Fruit fly (Drosophila melanogaster) whole organism: ENCODE measurements around the gene Fancm.

Experiments
- CG8478 ChIP-seq: fragments of >200 bp; optimal IDR thresholded peaks from 2 replicates; lab custom pipeline; 2018; ENCODE audit warnings: inconsistent platforms
- Dll ChIP-seq: fragments of >200 bp; optimal IDR thresholded peaks from 2 replicates; lab custom pipeline; 2017
- EcR ChIP-seq, 2 experiments: fragments of >200 bp; optimal IDR thresholded peaks; 2 replicates each; lab custom pipeline; 2017; ENCODE audit warnings: missing biosample characterization in 2 of 2, missing genetic modification characterization in 2 of 2, missing genetic modification reagents in 2 of 2
- pan ChIP-seq: fragments of >200 bp; optimal IDR thresholded peaks from 2 replicates; lab custom pipeline; 2017
- psq ChIP-seq: fragments of >200 bp; optimal IDR thresholded peaks from 2 replicates; lab custom pipeline; 2017
- usp ChIP-seq: fragments of >200 bp; optimal IDR thresholded peaks from 2 replicates; lab custom pipeline; 2017; ENCODE audit warnings: missing biosample characterization, missing genetic modification characterization, mixed read lengths

Fancm gene

DNA sequence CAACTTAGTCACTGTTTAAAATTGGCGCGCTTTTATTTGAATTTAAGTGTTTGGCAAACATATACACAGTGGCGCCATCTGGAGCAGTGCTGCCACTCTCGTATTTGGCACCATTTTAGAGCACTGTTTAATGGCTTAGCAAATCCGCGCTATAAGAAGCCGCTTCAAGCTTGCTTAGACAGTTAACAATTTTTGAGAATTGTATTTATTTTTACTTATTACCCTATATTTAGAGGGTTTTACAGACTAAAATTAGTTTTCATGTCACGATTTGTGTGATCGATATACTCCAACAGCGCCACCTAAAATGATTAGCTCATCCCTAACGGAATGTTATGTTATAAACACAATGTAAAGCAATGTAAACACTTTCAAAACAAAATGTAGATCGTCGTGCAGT, at the start of gene Fancm:
TSS of gene Fancm (plus strand) at position 366 of the 400 bp plus-strand sequence.
- TF ChIP-seq Dll (no peak), usp (GFP tag; lab: Kevin White, UChicago) (no peak), CG8478 (lab: Kevin White, UChicago) (no peak), psq (lab: Kevin White, UChicago) (no peak), pan (no peak), EcR (GFP tag; optimal IDR thresholded peaks at IDR 0.05; lab: Kevin White, UChicago) (no peak)

DNA sequence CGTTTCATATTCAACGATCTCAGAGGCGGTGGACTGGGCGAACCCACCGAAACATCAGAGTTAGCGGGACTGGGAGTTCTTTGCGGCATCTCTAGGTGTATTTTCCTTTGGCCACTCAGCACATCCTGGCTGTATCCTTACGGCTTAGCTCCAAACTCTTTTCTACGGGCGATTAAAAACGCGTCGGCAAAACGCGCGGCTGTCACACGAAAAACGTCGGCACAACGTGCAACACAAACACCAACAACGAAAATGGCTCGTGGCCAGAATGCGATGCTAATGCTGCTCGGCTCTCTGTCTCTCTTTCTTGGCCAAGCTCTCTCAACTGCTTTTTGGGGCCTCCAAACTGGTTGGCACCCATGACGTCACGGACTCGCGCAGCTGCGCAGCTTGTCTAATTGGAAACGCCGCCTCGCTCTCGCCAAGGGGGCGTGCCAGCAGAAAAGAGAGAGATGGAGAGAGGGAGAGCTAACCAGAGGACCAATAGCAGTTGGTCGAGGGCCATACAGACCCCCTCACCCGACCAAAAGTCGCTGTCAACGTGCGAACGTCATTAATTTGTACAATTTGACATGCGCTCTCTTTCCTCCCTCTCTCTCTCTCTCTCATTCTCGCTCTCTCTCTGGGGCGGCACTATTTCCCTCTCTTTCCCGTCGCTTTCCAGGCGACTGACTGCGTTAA, 48.1 kb upstream of the Fancm start, which contains the start of gene lbl:
TSS of gene lbl (minus strand) at position 255 of the 681 bp plus-strand sequence.
- TF ChIP-seq EcR (GFP tag; optimal IDR thresholded peaks at IDR 0.05; lab: Kevin White, UChicago) (no peak), Dll (peak; percentile 94), CG8478 (lab: Kevin White, UChicago) (peak; percentile 64), pan (no peak), psq (lab: Kevin White, UChicago) (no peak)

- TF ChIP-seq Dll (no peak), usp (GFP tag; lab: Kevin White, UChicago) (no peak), pan (no peak), CG8478 (lab: Kevin White, UChicago) (no peak), EcR (GFP tag; optimal IDR thresholded peaks at IDR 0.05; lab: Kevin White, UChicago) (no peak), psq (lab: Kevin White, UChicago) (no peak)
These were observed 44.5 kb upstream of the Fancm start for dm6 chr3R:21437515-21438090.

DNA sequence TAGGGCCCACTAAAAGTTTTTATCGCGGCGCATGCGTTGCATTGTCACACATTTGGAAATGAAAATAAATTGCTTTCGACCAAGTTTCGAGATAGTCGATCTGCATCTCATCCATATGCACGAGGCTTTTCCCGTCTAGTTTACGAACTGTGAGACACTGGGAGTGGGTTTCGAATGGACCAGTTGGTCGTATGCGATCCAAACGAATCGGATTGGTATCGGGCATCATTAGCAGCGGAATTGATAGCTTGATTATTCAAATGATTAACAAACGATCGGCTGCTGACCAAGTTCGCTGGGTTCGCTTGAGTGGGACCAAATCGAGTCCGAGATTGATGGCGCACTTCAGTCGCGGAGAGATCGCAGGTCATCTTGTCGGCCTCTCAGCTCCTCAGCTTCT, 42.0 kb upstream of the Fancm start:
- TF ChIP-seq Dll (no peak), pan (no peak), EcR (GFP tag; optimal IDR thresholded peaks at IDR 0.05; lab: Kevin White, UChicago) (no peak), usp (GFP tag; lab: Kevin White, UChicago) (no peak), psq (lab: Kevin White, UChicago) (no peak), CG8478 (lab: Kevin White, UChicago) (no peak)

- TF ChIP-seq pan (no peak), usp (GFP tag; lab: Kevin White, UChicago) (no peak), psq (lab: Kevin White, UChicago) (no peak), Dll (no peak), EcR (GFP tag; optimal IDR thresholded peaks at IDR 0.05; lab: Kevin White, UChicago) (no peak)
These were observed 41.4 kb upstream of the Fancm start for dm6 chr3R:21440760-21441159.

DNA sequence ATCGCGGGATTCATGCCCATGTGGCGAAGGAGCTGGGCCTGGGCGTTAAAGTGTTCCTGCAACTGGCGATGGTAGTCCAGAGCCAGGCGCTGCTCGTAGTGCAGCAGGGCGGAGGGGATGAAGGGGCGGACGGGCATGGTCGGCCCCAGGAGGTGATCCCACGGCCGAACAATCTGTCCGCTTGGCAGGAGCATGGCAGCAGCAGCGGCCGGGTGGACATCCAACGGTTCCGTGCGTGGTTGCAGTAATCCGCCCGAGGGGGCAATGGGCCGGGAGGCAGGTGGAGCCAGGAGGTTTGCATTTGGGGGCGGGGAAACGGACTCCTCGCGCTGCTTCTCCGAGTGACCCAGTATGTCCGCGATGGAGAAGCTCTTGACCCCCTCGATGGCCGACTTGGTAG, 36.8 kb upstream of the Fancm start:
- TF ChIP-seq EcR (GFP tag; optimal IDR thresholded peaks at IDR 0.05; lab: Kevin White, UChicago) (no peak), Dll (no peak), psq (lab: Kevin White, UChicago) (no peak), pan (no peak)

DNA sequence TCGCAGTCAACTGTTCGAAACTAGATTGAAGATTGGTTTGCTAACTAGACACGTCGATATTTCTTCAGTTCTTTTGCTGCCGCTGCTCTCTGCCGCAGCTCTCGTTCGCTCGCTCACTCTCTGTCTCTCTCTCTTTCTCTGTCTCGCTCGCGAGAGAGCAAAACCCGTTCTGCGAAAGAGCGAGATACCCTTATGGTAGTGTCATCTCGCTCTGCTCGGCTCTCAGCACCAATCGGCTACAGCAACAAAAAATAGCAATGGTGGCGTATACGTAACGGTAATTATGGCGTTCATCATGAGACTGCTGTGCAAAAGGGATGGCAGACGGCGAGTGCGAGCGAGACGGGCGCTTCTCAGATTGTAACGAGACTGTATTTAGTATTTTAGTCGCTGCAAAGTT, 35.8 kb upstream of the Fancm start, which contains the start of gene lbe:
TSS of gene lbe (minus strand) at position 204 of the 400 bp plus-strand sequence.
- TF ChIP-seq usp (GFP tag; lab: Kevin White, UChicago) (no peak), CG8478 (lab: Kevin White, UChicago) (peak; percentile 88), EcR (GFP tag; optimal IDR thresholded peaks at IDR 0.05; lab: Kevin White, UChicago) (no peak), Dll (peak; percentile 83)

DNA sequence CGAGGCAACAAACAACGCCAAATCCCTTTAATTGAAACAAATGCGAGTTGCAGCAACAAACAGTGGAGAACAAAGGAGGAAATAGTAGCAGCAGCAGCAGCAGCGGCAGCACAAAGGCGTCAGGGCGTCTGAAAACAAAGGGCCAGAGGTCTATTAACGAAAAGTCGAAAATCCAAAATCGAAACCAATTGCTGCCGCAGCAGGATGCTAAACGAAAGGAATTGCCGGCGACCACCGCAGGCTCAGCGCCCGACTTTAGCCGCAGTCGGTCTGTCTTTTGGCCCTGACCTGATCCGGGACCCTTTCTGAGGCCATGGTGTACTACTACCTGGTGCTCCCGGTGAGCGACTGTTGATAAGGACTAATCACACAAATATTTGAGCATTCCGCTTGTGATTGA, 34.5 kb upstream of the Fancm start:
- TF ChIP-seq usp (GFP tag; lab: Kevin White, UChicago): no peak
- TF ChIP-seq psq (lab: Kevin White, UChicago): no peak
- TF ChIP-seq Dll: no peak
- no peak for TF ChIP-seq CG8478 (lab: Kevin White, UChicago)
- no peak for TF ChIP-seq pan
- no peak for TF ChIP-seq EcR (GFP tag; optimal IDR thresholded peaks at IDR 0.05; lab: Kevin White, UChicago)

DNA sequence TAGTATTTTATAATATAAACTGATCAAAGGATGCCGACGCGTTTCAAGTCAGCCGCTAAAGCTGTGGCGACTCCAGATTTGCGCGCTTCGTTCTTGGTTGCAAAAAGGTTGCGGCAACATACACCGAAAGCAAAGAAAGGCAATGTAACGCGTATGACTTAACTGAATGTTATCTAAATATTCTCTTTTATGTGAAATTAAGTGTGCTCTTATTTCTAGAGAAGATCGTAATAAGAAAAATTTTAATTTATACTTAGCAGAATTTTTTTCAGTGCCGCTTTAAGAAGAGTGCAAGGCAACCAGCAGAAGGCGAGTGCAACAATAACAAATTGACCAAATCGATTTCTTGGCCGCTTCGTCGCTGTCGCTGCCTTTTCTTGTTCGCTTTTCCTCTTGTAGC, 30.0 kb upstream of the Fancm start:
- no peak for TF ChIP-seq psq (lab: Kevin White, UChicago)
- TF ChIP-seq CG8478 (lab: Kevin White, UChicago): no peak
- no peak for TF ChIP-seq usp (GFP tag; lab: Kevin White, UChicago)
- TF ChIP-seq EcR (GFP tag; optimal IDR thresholded peaks at IDR 0.05; lab: Kevin White, UChicago): no peak
- no peak for TF ChIP-seq Dll
- TF ChIP-seq pan: no peak

DNA sequence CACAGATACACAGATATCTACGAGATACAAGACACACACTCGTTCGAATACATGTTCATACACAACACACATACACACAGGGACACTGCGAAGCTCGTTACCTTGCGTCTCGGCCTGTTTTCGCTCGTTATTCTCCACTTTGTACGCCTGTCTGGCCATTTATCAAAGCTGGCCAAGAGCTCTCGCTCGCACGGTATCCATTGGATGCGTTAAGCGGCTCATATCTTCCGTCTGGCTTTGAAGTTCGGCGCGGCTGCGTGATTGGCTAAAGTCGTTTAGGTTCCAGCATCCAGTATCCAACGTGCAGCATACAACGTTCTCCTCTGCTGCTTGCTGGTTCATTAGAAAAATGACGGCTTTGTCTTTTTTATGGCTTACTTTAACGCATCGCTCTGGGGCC, 25.4 kb upstream of the Fancm start:
- TF ChIP-seq EcR (GFP tag; optimal IDR thresholded peaks at IDR 0.05; lab: Kevin White, UChicago): no peak
- no peak for TF ChIP-seq CG8478 (lab: Kevin White, UChicago)
- TF ChIP-seq usp (GFP tag; lab: Kevin White, UChicago): no peak
- TF ChIP-seq psq (lab: Kevin White, UChicago): no peak
- no peak for TF ChIP-seq Dll
- TF ChIP-seq pan: no peak

DNA sequence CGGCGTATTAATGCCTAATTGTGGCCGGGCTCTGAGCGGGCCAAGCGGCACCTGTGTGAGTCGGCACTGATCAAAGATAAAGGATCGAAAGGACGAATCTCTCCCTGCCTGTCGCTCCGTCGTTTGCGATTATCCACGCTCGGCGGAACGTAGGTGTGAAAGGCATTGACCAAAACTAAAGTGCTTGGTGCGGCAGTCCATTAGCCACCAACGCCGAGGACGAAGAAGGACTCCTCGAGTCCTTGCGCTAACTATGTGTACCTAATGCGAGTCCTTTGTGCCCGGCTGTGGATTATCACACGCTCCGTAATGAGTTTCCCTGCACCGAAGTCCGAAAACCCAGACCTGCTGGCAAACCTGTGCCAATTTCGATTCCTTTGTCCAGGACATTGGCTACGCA, 23.7 kb upstream of the Fancm start:
- TF ChIP-seq psq (lab: Kevin White, UChicago): no peak
- no peak for TF ChIP-seq EcR (GFP tag; optimal IDR thresholded peaks at IDR 0.05; lab: Kevin White, UChicago)
- TF ChIP-seq Dll: no peak
- no peak for TF ChIP-seq CG8478 (lab: Kevin White, UChicago)
- no peak for TF ChIP-seq usp (GFP tag; lab: Kevin White, UChicago)
- TF ChIP-seq pan: no peak

DNA sequence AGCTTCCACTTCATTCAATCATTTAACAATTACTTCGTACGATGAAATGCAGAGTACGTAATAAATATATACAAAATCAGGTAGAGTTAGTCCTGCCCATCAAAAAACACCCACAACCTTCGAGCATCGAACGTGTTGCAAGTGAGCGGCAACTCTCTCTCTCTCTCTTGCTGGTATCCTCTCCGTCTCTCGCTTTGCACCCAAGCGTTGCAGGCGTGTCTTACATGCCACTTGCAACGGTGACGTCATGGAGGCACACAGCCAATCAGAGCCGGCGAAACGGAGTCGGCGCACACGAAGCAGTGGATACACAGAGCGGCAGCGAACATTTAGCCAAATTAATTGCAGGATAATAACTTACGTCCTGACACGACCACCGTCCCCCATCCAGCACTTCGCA, 22.2 kb upstream of the Fancm start:
- TF ChIP-seq Dll (peak; percentile 9), CG8478 (lab: Kevin White, UChicago) (no peak), psq (lab: Kevin White, UChicago) (no peak)
